Fruit fly (Drosophila melanogaster) whole organism, prepupa: ENCODE results near the gene CG12054.
A peak's percentile ranks its signal among the peaks of the same experiment; 100 is the strongest.

Source experiments
- CG10631 ChIP-seq: fragments of 200-800 bp; sonication (Bioruptor generic); optimal IDR thresholded peaks from 2 replicates; lab custom pipeline; 2016; ENCODE audit warnings: missing biosample characterization, missing genetic modification characterization
- CG11294 ChIP-seq: fragments of 200-800 bp; sonication (Bioruptor generic); IDR thresholded peaks from 2 replicates; pipeline ENCODE4 v1.3.6; 2022; ENCODE audit warnings: missing biosample characterization, missing genetic modification characterization
- CG11762 ChIP-seq: fragments of 200-800 bp; sonication (Bioruptor generic); optimal IDR thresholded peaks from 3 replicates; lab custom pipeline; 2016; ENCODE audit warnings: missing biosample characterization, missing genetic modification characterization; ENCODE audit not compliant: insufficient read depth
- CG15336 ChIP-seq: fragments of 200-800 bp; sonication (Bioruptor generic); IDR thresholded peaks from 2 replicates; pipeline ENCODE4 v1.3.6; 2022; ENCODE audit warnings: missing biosample characterization, missing genetic modification characterization
- CG31627 ChIP-seq: fragments of 200-800 bp; sonication (Bioruptor generic); optimal IDR thresholded peaks from 3 replicates; lab custom pipeline; 2016; ENCODE audit warnings: missing biosample characterization, missing genetic modification characterization
- CG32006 ChIP-seq: fragments of 200-800 bp; sonication (Bioruptor generic); optimal IDR thresholded peaks from 3 replicates; lab custom pipeline; 2017; ENCODE audit warnings: missing biosample characterization, mild to moderate bottlenecking, missing genetic modification characterization
- CG34406 ChIP-seq: fragments of 200-800 bp; sonication (Bioruptor generic); optimal IDR thresholded peaks from 3 replicates; lab custom pipeline; 2016; ENCODE audit warnings: missing biosample characterization, missing genetic modification characterization
- CG3919 ChIP-seq: fragments of 200-800 bp; sonication (Bioruptor generic); optimal IDR thresholded peaks from 3 replicates; lab custom pipeline; 2016; ENCODE audit warnings: missing biosample characterization, missing genetic modification characterization
- CG4318 ChIP-seq: fragments of 200-800 bp; sonication (Bioruptor generic); optimal IDR thresholded peaks from 3 replicates; lab custom pipeline; 2017; ENCODE audit warnings: missing biosample characterization, mild to moderate bottlenecking, missing genetic modification characterization
- CG6163 ChIP-seq: fragments of 200-800 bp; sonication (Bioruptor generic); IDR thresholded peaks from 3 replicates; pipeline ENCODE4 v1.3.6; 2022; ENCODE audit warnings: missing biosample characterization, missing genetic modification characterization
- CG6276 ChIP-seq: fragments of 200-800 bp; sonication (Bioruptor generic); optimal IDR thresholded peaks from 2 replicates; lab custom pipeline; 2017; ENCODE audit warnings: missing biosample characterization, mild to moderate bottlenecking, missing genetic modification characterization
- CG6792 ChIP-seq: fragments of 200-800 bp; sonication (Bioruptor generic); optimal IDR thresholded peaks from 3 replicates; lab custom pipeline; 2016; ENCODE audit warnings: missing biosample characterization, missing genetic modification characterization
- CG8119 ChIP-seq: fragments of 200-800 bp; sonication (Bioruptor generic); IDR thresholded peaks from 3 replicates; pipeline ENCODE4 v1.3.6; 2022; ENCODE audit warnings: missing biosample characterization, missing genetic modification characterization
- CG8632 ChIP-seq: fragments of 200-800 bp; sonication (Bioruptor generic); optimal IDR thresholded peaks from 3 replicates; lab custom pipeline; 2016; ENCODE audit warnings: missing biosample characterization, missing genetic modification characterization
- CG9139 ChIP-seq: fragments of 200-800 bp; sonication (Bioruptor generic); optimal IDR thresholded peaks from 3 replicates; lab custom pipeline; 2017; ENCODE audit warnings: missing biosample characterization, mild to moderate bottlenecking, missing genetic modification characterization
- Eip78C ChIP-seq: fragments of 200-800 bp; sonication (Bioruptor generic); peaks from one replicate; lab custom pipeline; 2016; ENCODE audit warnings: missing biosample characterization, missing genetic modification characterization
- Eip93F ChIP-seq: fragments of 200-800 bp; sonication (Bioruptor generic); optimal IDR thresholded peaks from 2 replicates; lab custom pipeline; 2016; ENCODE audit warnings: missing biosample characterization, mild to moderate bottlenecking, missing genetic modification characterization
- Ets96B ChIP-seq: fragments of 200-800 bp; optimal IDR thresholded peaks from 2 replicates; lab custom pipeline; 2019; ENCODE audit warnings: missing biosample characterization, mild to moderate bottlenecking, missing genetic modification characterization, moderate library complexity
- Gug ChIP-seq: fragments of 200-800 bp; sonication (Bioruptor generic); IDR thresholded peaks from 2 replicates; pipeline ENCODE4 v1.3.6; 2022; ENCODE audit warnings: missing biosample characterization, missing genetic modification characterization
- Hr4 ChIP-seq: fragments of 200-800 bp; sonication (Bioruptor generic); optimal IDR thresholded peaks from 3 replicates; lab custom pipeline; 2016; ENCODE audit warnings: missing biosample characterization, missing genetic modification characterization
- Lpt ChIP-seq: fragments of 200-800 bp; sonication (Bioruptor generic); optimal IDR thresholded peaks from 3 replicates; lab custom pipeline; 2016; ENCODE audit warnings: missing biosample characterization, missing genetic modification characterization
- Met ChIP-seq: fragments of 200-800 bp; sonication (Bioruptor generic); optimal IDR thresholded peaks from 3 replicates; lab custom pipeline; 2016; ENCODE audit warnings: missing biosample characterization, missing genetic modification characterization
- OdsH ChIP-seq: fragments of 200-800 bp; sonication (Bioruptor generic); optimal IDR thresholded peaks from 3 replicates; lab custom pipeline; 2016; ENCODE audit warnings: missing biosample characterization, missing genetic modification characterization
- Sox14 ChIP-seq: fragments of 200-800 bp; sonication (Bioruptor generic); optimal IDR thresholded peaks from 3 replicates; lab custom pipeline; 2016; ENCODE audit warnings: missing biosample characterization, missing genetic modification characterization
- achi ChIP-seq: fragments of 200-800 bp; sonication (Bioruptor generic); optimal IDR thresholded peaks from 3 replicates; lab custom pipeline; 2016; ENCODE audit warnings: missing biosample characterization, missing genetic modification characterization
- acj6 ChIP-seq: fragments of 200-800 bp; sonication (Bioruptor generic); optimal IDR thresholded peaks from 3 replicates; lab custom pipeline; 2016; ENCODE audit warnings: missing biosample characterization, missing genetic modification characterization
- cyc ChIP-seq: fragments of 200-800 bp; sonication (Bioruptor generic); optimal IDR thresholded peaks from 3 replicates; lab custom pipeline; 2016; ENCODE audit warnings: missing biosample characterization, missing genetic modification characterization
- dac ChIP-seq: fragments of 200-800 bp; sonication (Bioruptor generic); optimal IDR thresholded peaks from 2 replicates; lab custom pipeline; 2017; ENCODE audit warnings: missing biosample characterization, mild to moderate bottlenecking, missing genetic modification characterization
- dsx ChIP-seq: fragments of 200-800 bp; optimal IDR thresholded peaks from 3 replicates; lab custom pipeline; 2019; ENCODE audit warnings: missing biosample characterization, mild to moderate bottlenecking, missing genetic modification characterization, moderate library complexity; ENCODE audit not compliant: poor library complexity, severe bottlenecking
- eg ChIP-seq: fragments of 200-800 bp; sonication (Bioruptor generic); IDR thresholded peaks from 3 replicates; pipeline ENCODE4 v1.3.6; 2022; ENCODE audit warnings: missing biosample characterization, missing genetic modification characterization
- esn ChIP-seq: fragments of 200-800 bp; sonication (Bioruptor generic); optimal IDR thresholded peaks from 2 replicates; lab custom pipeline; 2016; ENCODE audit warnings: missing biosample characterization, mild to moderate bottlenecking, missing genetic modification characterization, moderate library complexity
- fkh ChIP-seq: fragments of 200-800 bp; sonication (Bioruptor generic); optimal IDR thresholded peaks from 3 replicates; lab custom pipeline; 2017; ENCODE audit warnings: missing biosample characterization, mild to moderate bottlenecking, missing genetic modification characterization, moderate library complexity
- lz ChIP-seq: fragments of 200-800 bp; sonication (Bioruptor generic); optimal IDR thresholded peaks from 3 replicates; lab custom pipeline; 2016; ENCODE audit warnings: missing biosample characterization, missing genetic modification characterization
- net ChIP-seq: fragments of 200-800 bp; sonication (Bioruptor generic); optimal IDR thresholded peaks from 3 replicates; lab custom pipeline; 2016; ENCODE audit warnings: missing biosample characterization, missing genetic modification characterization
- pdm3 ChIP-seq: fragments of 200-800 bp; sonication (Bioruptor generic); optimal IDR thresholded peaks from 3 replicates; lab custom pipeline; 2016; ENCODE audit warnings: missing biosample characterization, missing genetic modification characterization
- topi ChIP-seq: fragments of 200-800 bp; sonication (Bioruptor generic); optimal IDR thresholded peaks from 3 replicates; lab custom pipeline; 2016; ENCODE audit warnings: missing biosample characterization, missing genetic modification characterization
- vri ChIP-seq: fragments of 200-800 bp; sonication (Bioruptor generic); optimal IDR thresholded peaks from 3 replicates; lab custom pipeline; 2016; ENCODE audit warnings: missing biosample characterization, mild to moderate bottlenecking, missing genetic modification characterization

CG12054 gene

DNA sequence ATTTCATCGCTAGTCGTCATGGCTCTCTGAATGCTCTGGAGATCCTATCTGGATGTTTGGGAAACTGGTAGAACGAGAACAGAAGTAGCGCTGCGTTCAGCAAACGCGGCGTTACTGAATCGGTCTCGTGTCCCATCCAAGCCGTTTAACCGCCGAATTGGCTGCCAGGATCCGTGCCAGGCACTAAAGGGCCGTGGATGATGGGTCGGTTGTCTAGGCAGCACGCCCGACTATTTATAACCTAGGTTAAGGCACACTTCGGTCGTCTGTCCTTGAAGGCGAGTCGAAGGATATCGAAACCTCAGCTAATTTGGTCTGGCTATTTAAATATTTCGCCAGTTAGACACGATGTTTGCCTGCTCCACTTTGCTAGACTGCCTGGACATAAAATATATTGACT lies 14.8 kb downstream of the CG12054 start, which contains the start of gene CG15564:
CG15564 (minus strand) TSS at position 101 of the 400 bp plus-strand sequence.
- TF ChIP-seq CG8119 (GFP tag; lab: Robert Waterston, UW) (no peak), CG6792 (GFP tag; lab: Kevin White, UChicago) (no peak), lz (no peak), CG6276 (GFP tag; lab: Kevin White, UChicago) (no peak), net (GFP tag; lab: Kevin White, UChicago) (no peak), cyc (no peak), Ets96B (tag; lab: Kevin White, UChicago) (no peak), fkh (GFP tag; lab: Kevin White, UChicago) (no peak), achi (GFP tag; lab: Kevin White, UChicago) (no peak), CG10631 (GFP tag; lab: Kevin White, UChicago) (no peak), Hr4 (no peak)

DNA sequence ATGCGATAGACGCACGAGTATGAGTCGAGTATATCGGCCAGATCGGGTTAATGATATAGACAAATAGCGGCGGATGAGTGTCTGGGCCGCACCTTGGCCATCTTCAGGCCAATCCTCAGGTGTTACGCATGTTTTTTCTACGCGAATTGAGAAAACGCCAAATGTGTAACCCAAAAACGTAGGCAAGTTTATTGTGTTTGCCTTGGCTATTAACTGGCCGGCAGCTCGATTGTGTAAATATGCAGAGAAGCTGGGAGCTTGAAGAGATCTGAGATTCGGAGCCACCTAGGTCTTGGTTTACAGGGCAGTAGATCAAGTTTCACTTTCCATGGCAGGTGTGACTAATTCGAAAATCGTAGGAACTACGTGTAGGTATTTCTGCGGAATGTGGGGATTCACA lies 19.5 kb downstream of the CG12054 start:
- TF ChIP-seq esn = no peak
- no peak for TF ChIP-seq Eip93F (GFP tag; lab: Kevin White, UChicago)
- peak; percentile 39 for TF ChIP-seq fkh (GFP tag; lab: Kevin White, UChicago)
- no peak for TF ChIP-seq CG11762
- TF ChIP-seq CG32006 (GFP tag; lab: Kevin White, UChicago) = no peak
- TF ChIP-seq vri (GFP tag; lab: Kevin White, UChicago) = no peak
- TF ChIP-seq CG11294 (GFP tag; lab: Robert Waterston, UW) = no peak
- TF ChIP-seq CG31627 (GFP tag; lab: Kevin White, UChicago) = no peak

DNA sequence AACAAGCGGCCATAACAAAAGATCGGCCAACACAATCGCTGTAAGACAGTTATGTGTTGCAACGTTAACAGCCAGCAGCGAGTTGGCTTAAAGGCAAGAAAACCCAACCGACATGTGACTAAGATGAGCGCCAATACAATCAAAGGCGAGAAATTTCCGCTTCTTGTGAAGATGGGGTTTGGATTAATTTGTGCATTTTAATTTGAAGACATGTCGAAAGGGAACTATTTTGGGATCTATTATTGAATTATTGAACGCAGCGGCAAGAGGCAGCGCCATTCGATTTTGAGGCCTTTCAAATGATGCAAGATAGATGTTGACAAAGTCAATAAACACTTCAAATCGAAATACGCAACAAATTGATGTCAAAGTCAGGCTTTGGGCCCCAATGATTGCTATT lies 20.6 kb downstream of the CG12054 start:
- TF ChIP-seq Met (GFP tag; lab: Kevin White, UChicago) (no peak), dsx (no peak), CG8632 (GFP tag; lab: Kevin White, UChicago) (no peak), topi (GFP tag; lab: Kevin White, UChicago) (no peak), acj6 (GFP tag; lab: Kevin White, UChicago) (no peak)

DNA sequence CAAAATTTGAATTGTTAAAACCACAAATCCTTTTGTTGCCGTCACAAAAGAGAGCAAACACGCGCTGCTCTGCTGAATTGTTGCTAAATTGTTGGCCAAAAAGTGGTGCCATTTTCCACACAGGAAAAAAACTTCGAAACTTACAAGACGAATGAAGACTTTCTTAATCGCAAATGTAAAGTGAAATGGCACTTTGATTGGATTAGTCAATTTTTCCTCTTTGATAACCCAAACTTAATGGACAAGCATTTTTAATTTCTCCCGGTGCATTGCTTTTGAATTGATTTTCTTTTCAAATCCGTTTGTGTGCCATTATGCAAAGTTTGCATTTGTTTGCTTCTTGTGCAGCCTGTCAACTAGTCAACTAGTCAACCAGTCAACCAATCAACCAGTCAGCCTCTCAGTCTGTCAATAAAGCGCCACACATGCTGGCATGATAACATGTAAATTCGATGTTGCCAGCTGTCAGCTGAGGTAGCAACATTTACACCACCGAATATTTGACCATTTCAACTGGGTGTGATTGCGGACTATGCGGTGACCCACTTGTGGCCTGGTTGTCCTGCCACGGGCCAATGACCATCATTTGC lies 22.7 kb downstream of the CG12054 start:
- TF ChIP-seq pdm3 (GFP tag; lab: Kevin White, UChicago) = peak; percentile 48
- TF ChIP-seq achi (GFP tag; lab: Kevin White, UChicago) = peak; percentile 11
- TF ChIP-seq Hr4 = peak; percentile 80
- TF ChIP-seq Gug = peak; percentile 29; the same call in 1 of the 2 replicates
- no peak for TF ChIP-seq CG31627 (GFP tag; lab: Kevin White, UChicago)
- peak; percentile 44 for TF ChIP-seq CG4318 (GFP tag; lab: Kevin White, UChicago)
- no peak for TF ChIP-seq CG9139 (GFP tag; lab: Kevin White, UChicago)
- peak; percentile 63 for TF ChIP-seq CG6163 (GFP tag; lab: Robert Waterston, UW)
- peak; percentile 64 for TF ChIP-seq Eip78C (GFP tag; lab: Kevin White, UChicago)
- peak; percentile 73 for TF ChIP-seq CG32006 (GFP tag; lab: Kevin White, UChicago)
- TF ChIP-seq CG6276 (GFP tag; lab: Kevin White, UChicago) = peak; percentile 37
- TF ChIP-seq CG8119 (GFP tag; lab: Robert Waterston, UW) = peak; percentile 63; the same call in 1 of the 3 replicates
- TF ChIP-seq Eip93F (GFP tag; lab: Kevin White, UChicago) = no peak
- 0 out of 2 replicates have a peak, but pooled peaks have one; percentile 6 for TF ChIP-seq CG11294 (GFP tag; lab: Robert Waterston, UW)
- peak; percentile 55 for TF ChIP-seq Lpt (GFP tag; lab: Kevin White, UChicago)
- no peak for TF ChIP-seq lz
- TF ChIP-seq CG34406 (GFP tag; lab: Kevin White, UChicago) = no peak
- TF ChIP-seq dac (GFP tag; lab: Kevin White, UChicago) = peak; percentile 46
- peak; percentile 83 for TF ChIP-seq eg (GFP tag; lab: Robert Waterston, UW)
- peak; percentile 47 for TF ChIP-seq OdsH (GFP tag; lab: Kevin White, UChicago)
- no peak for TF ChIP-seq Sox14 (GFP tag; lab: Kevin White, UChicago)
- TF ChIP-seq Ets96B (tag; lab: Kevin White, UChicago) = no peak
- TF ChIP-seq CG15336 = peak; percentile 82
- TF ChIP-seq CG3919 (GFP tag; lab: Kevin White, UChicago) = peak; percentile 29
- peak; percentile 34 for TF ChIP-seq net (GFP tag; lab: Kevin White, UChicago)
